Worm (Caenorhabditis elegans): ENCODE data around the gene K02F3.2.
A peak's percentile ranks its signal among the peaks of the same experiment; 100 is the strongest.

K02F3.2 gene

DNA sequence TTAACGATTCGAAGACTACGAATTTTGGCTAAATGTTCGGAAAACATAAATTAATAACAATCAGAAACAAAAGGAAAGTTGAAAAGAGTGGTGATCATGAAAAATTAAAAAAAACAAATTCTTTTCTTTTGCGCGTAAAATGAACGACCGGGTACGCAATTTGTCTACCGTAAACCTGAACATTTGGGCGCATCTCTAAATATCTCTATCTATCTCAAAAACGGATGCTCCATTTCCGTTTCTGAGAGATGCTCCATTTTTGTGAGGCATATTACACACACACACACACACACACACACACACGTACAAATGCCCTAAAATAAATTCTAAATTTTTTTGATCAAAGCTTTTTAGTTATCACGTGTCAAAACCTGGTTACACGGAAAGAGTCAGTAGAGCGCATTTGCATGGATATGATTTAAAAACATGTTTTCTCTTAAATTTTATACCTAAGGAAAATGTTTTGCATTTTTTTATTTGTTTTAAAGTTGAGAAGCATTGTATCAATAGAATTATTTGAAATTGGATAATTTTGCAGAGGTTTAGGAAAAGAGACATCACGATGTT lies 43.4 kb downstream of the K02F3.2 start (continued):
- peak; percentile 7 for TF ChIP-seq nhr-85 (tag)
- TF ChIP-seq lin-15B (tag; optimal IDR thresholded peaks at IDR 0.05): no peak
- peak in 1 of 2 experiments; percentile 1 for TF ChIP-seq mdl-1 (tag; optimal IDR thresholded peaks at IDR 0.05)
- no peak for TF ChIP-seq nhr-11 (tag; optimal IDR thresholded peaks at IDR 0.05)
- no peak for TF ChIP-seq mep-1 (tag; optimal IDR thresholded peaks at IDR 0.05)
- TF ChIP-seq efl-1 (optimal IDR thresholded peaks at IDR 0.05): peak in 1 of 2 experiments; percentile 7
- peak; percentile 16 to 28 for TF ChIP-seq efl-1 (GFP tag; optimal IDR thresholded peaks at IDR 0.05 in 1 of 2)
- TF ChIP-seq nhr-84 (tag; optimal IDR thresholded peaks at IDR 0.05): no peak
- peak; percentile 1 for TF ChIP-seq nhr-47 (tag; optimal IDR thresholded peaks at IDR 0.05)
- no peak for TF ChIP-seq elt-2 (tag; optimal IDR thresholded peaks at IDR 0.05)
- no peak for TF ChIP-seq egl-27 (tag; optimal IDR thresholded peaks at IDR 0.05)
- TF ChIP-seq egl-13 (tag; optimal IDR thresholded peaks at IDR 0.05): peak; percentile 29
- TF ChIP-seq lsy-2 (tag; optimal IDR thresholded peaks at IDR 0.05): peak; percentile 49 to 73
- TF ChIP-seq lin-35 (GFP tag; optimal IDR thresholded peaks at IDR 0.05): no peak
- TF ChIP-seq nhr-71 (tag; optimal IDR thresholded peaks at IDR 0.05): peak; percentile 37

- TF ChIP-seq zag-1 (tag; optimal IDR thresholded peaks at IDR 0.05) (no peak), nhr-85 (tag) (no peak), tbx-2 (tag; optimal IDR thresholded peaks at IDR 0.05) (no peak), Y116A8C.19 (tag; optimal IDR thresholded peaks at IDR 0.05; ENCODE audit: borderline replicate concordance) (no peak), lin-35 (GFP tag; optimal IDR thresholded peaks at IDR 0.05) (peak in 1 of 2 experiments; percentile 10), fos-1 (tag; optimal IDR thresholded peaks at IDR 0.05) (no peak)
Observed at ce11 chrIII:891014-891413, 45.4 kb downstream of the K02F3.2 start, which contains the start of gene T24C4.10. Gene T24C4.10 (minus strand): TSS chrIII:891243.

ce11 chrIII:895525-895924 lies 49.9 kb downstream of the K02F3.2 start, which contains the start of the genes ztf-18 and F23H11.2:
Gene ztf-18 (minus strand): TSS chrIII:895712.
Gene F23H11.2 (plus strand): TSS chrIII:895747.
- no peak for TF ChIP-seq nhr-76 (tag; optimal IDR thresholded peaks at IDR 0.05)
- peak in 1 of 2 experiments; percentile 43 for TF ChIP-seq lin-35 (GFP tag; optimal IDR thresholded peaks at IDR 0.05)
- TF ChIP-seq C16A3.4 (tag; optimal IDR thresholded peaks at IDR 0.05): no peak
- TF ChIP-seq blmp-1 (tag; optimal IDR thresholded peaks at IDR 0.05): peak; percentile 37
- TF ChIP-seq fos-1 (tag; optimal IDR thresholded peaks at IDR 0.05): no peak
- TF ChIP-seq dpl-1 (GFP tag; optimal IDR thresholded peaks at IDR 0.05): peak in 2 of 3 experiments; percentile 7 to 18
- TF ChIP-seq mef-2 (tag; optimal IDR thresholded peaks at IDR 0.05): no peak
- TF ChIP-seq lin-15B (tag; optimal IDR thresholded peaks at IDR 0.05): peak; percentile 1
- TF ChIP-seq efl-1 (optimal IDR thresholded peaks at IDR 0.05): no peak
- TF ChIP-seq efl-1 (GFP tag; optimal IDR thresholded peaks at IDR 0.05 in 1 of 2): peak; percentile 10 to 71
- TF ChIP-seq pag-3 (tag; optimal IDR thresholded peaks at IDR 0.05; ENCODE audit: borderline replicate concordance, insufficient read depth): no peak
- no peak for TF ChIP-seq nhr-237 (tag; optimal IDR thresholded peaks at IDR 0.05)

DNA sequence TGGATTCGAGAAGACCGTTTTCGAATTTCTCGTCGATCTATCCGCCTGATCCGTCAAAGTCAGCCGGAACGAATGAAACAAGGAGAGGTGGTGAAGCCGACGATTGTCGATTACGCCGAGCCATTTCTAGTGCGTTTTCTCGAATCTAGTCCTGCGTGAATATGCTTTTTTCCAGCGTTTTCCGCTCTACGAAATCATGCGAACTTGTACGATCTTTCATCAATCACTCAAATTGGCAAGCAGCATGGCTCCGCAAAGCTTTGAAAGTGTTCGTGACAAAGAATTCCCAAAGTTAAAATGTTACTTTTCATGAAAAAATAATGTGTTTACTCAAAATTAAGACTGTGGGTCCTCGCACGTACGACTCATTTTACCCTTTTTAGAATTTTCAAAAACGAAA lies 51.3 kb downstream of the K02F3.2 start:
- TF ChIP-seq lin-35 (GFP tag; optimal IDR thresholded peaks at IDR 0.05): no peak
- no peak for TF ChIP-seq snu-23 (GFP tag; optimal IDR thresholded peaks at IDR 0.05)
- no peak for TF ChIP-seq lin-39 (tag; optimal IDR thresholded peaks at IDR 0.05)
- no peak for TF ChIP-seq unc-86 (tag; optimal IDR thresholded peaks at IDR 0.05)
- no peak for TF ChIP-seq nhr-12 (tag; optimal IDR thresholded peaks at IDR 0.05)
- TF ChIP-seq lin-14 (GFP tag; optimal IDR thresholded peaks at IDR 0.05): no peak
- TF ChIP-seq nhr-71 (tag; optimal IDR thresholded peaks at IDR 0.05): no peak
- TF ChIP-seq xbp-1 (tag; optimal IDR thresholded peaks at IDR 0.05): no peak
- no peak for TF ChIP-seq efl-3 (GFP tag; optimal IDR thresholded peaks at IDR 0.05)
- TF ChIP-seq fkh-8 (tag; optimal IDR thresholded peaks at IDR 0.05): no peak
- TF ChIP-seq dpl-1 (GFP tag; optimal IDR thresholded peaks at IDR 0.05): no peak
- TF ChIP-seq pax-3 (tag; optimal IDR thresholded peaks at IDR 0.05): no peak
- TF ChIP-seq ceh-90 (tag; optimal IDR thresholded peaks at IDR 0.05): no peak
- TF ChIP-seq egl-27 (tag; optimal IDR thresholded peaks at IDR 0.05): no peak
- no peak for TF ChIP-seq nhr-20 (tag; optimal IDR thresholded peaks at IDR 0.05)
- TF ChIP-seq nhr-47 (tag; optimal IDR thresholded peaks at IDR 0.05): no peak
- no peak for TF ChIP-seq nhr-77 (tag; optimal IDR thresholded peaks at IDR 0.05)
